Worm (Caenorhabditis elegans) whole organism, L3 larva: ENCODE measurements around the gene C15C8.6.

Experiments used
- hmg-11 ChIP-seq: sonication (generic microtip); optimal IDR thresholded peaks from 2 replicates; lab custom pipeline; 2016; ENCODE audit warnings: missing genetic modification characterization, missing compliant biosample characterization
- lin-15B ChIP-seq: fragments of 150-350 bp; optimal IDR thresholded peaks from 2 replicates; lab custom pipeline; 2014; ENCODE audit warnings: missing biosample characterization, missing genetic modification characterization
- nhr-12 ChIP-seq: fragments of 150-350 bp; optimal IDR thresholded peaks from 2 replicates; lab custom pipeline; 2014; ENCODE audit warnings: missing biosample characterization, missing genetic modification characterization
- sea-2 ChIP-seq: fragments of 150-350 bp; sonication (generic microtip); optimal IDR thresholded peaks from 4 replicates; lab custom pipeline; 2014; ENCODE audit warnings: missing biosample characterization, missing genetic modification reagents, missing genetic modification characterization

DNA sequence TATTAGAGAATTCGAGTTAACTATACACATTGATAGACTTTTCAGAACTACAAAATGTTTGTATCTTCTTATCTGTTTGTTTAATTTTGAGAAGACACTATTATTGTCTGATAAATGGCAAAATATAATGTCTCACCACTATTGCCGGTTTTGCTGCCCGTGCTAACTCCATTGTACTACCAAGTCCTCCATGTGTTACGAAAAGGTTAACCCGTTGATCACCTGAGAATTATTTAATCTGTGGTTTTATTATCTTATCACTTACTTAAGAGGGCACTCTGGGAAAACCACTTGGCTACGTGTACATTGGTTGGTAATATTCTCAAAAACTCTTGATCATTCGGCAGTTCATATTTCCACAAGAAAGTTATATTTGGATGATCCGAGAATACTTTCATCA, 44.6 kb upstream of the C15C8.6 start:
- no peak for TF ChIP-seq lin-15B
- no peak for TF ChIP-seq sea-2 (GFP tag; lab: Kevin White, UChicago)
- TF ChIP-seq hmg-11 (tag; lab: Kevin White, UChicago): no peak
- no peak for TF ChIP-seq nhr-12 (tag; lab: Kevin White, UChicago)
